Worm (Caenorhabditis elegans) whole organism, young adult: ENCODE measurements around the gene F35E8.7.

ENCODE experiments used
- Y67H2A.10 ChIP-seq: fragments of 200-800 bp; sonication (Bioruptor generic); conservative IDR thresholded peaks from 2 replicates; pipeline ENCODE4 v1.3.6; 2022; ENCODE audit warnings: missing genetic modification reagents, missing genetic modification characterization, missing compliant biosample characterization
- cebp-1 ChIP-seq, 2 experiments: fragments of 200-800 bp in 1 of 2; sonication (Bioruptor generic) in 1 of 2; sonication (generic microtip) in 1 of 2; IDR thresholded peaks in 1 of 2; optimal IDR thresholded peaks in 1 of 2; 2 replicates each; pipeline versions ENCODE4 v1.3.6 to Lab custom; 2017 to 2022; ENCODE audit warnings: missing compliant biosample characterization in 2 of 2, missing genetic modification characterization in 2 of 2, mild to moderate bottlenecking in 1 of 2, missing genetic modification reagents in 1 of 2, moderate library complexity in 1 of 2
- hmg-20 ChIP-seq: fragments of 200-800 bp; sonication (Bioruptor generic); IDR thresholded peaks from 2 replicates; pipeline ENCODE4 v1.3.6; 2022; ENCODE audit warnings: missing genetic modification reagents, missing genetic modification characterization, missing compliant biosample characterization
- lsl-1 ChIP-seq: fragments of 200-800 bp; sonication (Bioruptor generic); optimal IDR thresholded peaks from 2 replicates; lab custom pipeline; 2018; ENCODE audit warnings: mild to moderate bottlenecking, missing genetic modification characterization, moderate library complexity, missing compliant biosample characterization
- rcor-1 ChIP-seq: fragments of 200-800 bp; sonication (Bioruptor generic); IDR thresholded peaks from 2 replicates; pipeline ENCODE4 v1.3.6; 2022; ENCODE audit warnings: missing genetic modification reagents, missing genetic modification characterization, missing compliant biosample characterization
- unc-62 ChIP-seq: fragments of 150-350 bp; optimal IDR thresholded peaks from 2 replicates; lab custom pipeline; 2014; ENCODE audit warnings: missing biosample characterization, missing genetic modification reagents, missing genetic modification characterization

ce11 chrV:15943125-15943524 lies 29.3 kb downstream of the F35E8.7 start, which contains the start of gene srw-53:
- no peak for TF ChIP-seq unc-62 (GFP tag; lab: Kevin White, UChicago)
- TF ChIP-seq cebp-1 (GFP tag; IDR thresholded peaks at IDR 0.05; lab: Robert Waterston, UW): no peak
- TF ChIP-seq cebp-1 (tag; optimal IDR thresholded peaks at IDR 0.05; lab: Kevin White, UChicago): no peak
- TF ChIP-seq rcor-1 (GFP tag; lab: Robert Waterston, UW): no peak
- TF ChIP-seq lsl-1 (GFP tag; lab: Kevin White, UChicago): no peak
- no peak for TF ChIP-seq hmg-20 (GFP tag; lab: Robert Waterston, UW)
- no peak for TF ChIP-seq Y67H2A.10
